Fruit fly (Drosophila melanogaster) whole organism, wandering third instar larva: ENCODE measurements around the gene Muc68Ca.
"Not testable (repeated sequence)": the region's sequence is repeated elsewhere in the genome, so short reads cannot be mapped to it uniquely, and the experiment has no call there.

Experiments
- Jra ChIP-seq: sonication (Bioruptor generic); optimal IDR thresholded peaks from 2 replicates; lab custom pipeline; 2016; ENCODE audit warnings: missing biosample characterization, missing genetic modification characterization
- OdsH ChIP-seq: fragments of 200-800 bp; sonication (Bioruptor generic); optimal IDR thresholded peaks from 2 replicates; lab custom pipeline; 2016; ENCODE audit warnings: missing biosample characterization, mild to moderate bottlenecking, missing genetic modification characterization
- tai ChIP-seq: sonication (Bioruptor generic); optimal IDR thresholded peaks from 2 replicates; lab custom pipeline; 2016; ENCODE audit warnings: missing biosample characterization, missing genetic modification characterization

- TF ChIP-seq tai; Jra (GFP tag; lab: Kevin White, UChicago); OdsH (GFP tag; lab: Kevin White, UChicago): not testable (repeated sequence)
These were observed 30.5 kb downstream of the Muc68Ca start, which contains the start of gene CG7377 for dm6 chr3L:11589395-11589794.
